Worm (Caenorhabditis elegans) whole organism, early embryonic: ENCODE measurements around the gene ssr-2.

Experiments used
- B0310.2 ChIP-seq: sonication (generic microtip); optimal IDR thresholded peaks from 2 replicates; lab custom pipeline; 2016; ENCODE audit warnings: mild to moderate bottlenecking, missing genetic modification characterization, missing compliant biosample characterization
- ama-1 ChIP-seq: fragments of 150-350 bp; optimal IDR thresholded peaks from 2 replicates; lab custom pipeline; 2014
- ets-7 ChIP-seq: sonication (generic microtip); optimal IDR thresholded peaks from 2 replicates; lab custom pipeline; 2016; ENCODE audit warnings: missing genotype, missing genetic modification characterization, missing compliant biosample characterization
- flt-1 ChIP-seq: fragments of 200-800 bp; sonication (Bioruptor generic); IDR thresholded peaks from 2 replicates; pipeline ENCODE4 v1.3.6; 2022; ENCODE audit warnings: missing genetic modification characterization, missing compliant biosample characterization
- hnd-1 ChIP-seq: sonication (generic microtip); optimal IDR thresholded peaks from 2 replicates; lab custom pipeline; 2016; ENCODE audit warnings: missing genetic modification characterization, missing compliant biosample characterization
- pes-1 ChIP-seq: fragments of 200-800 bp; sonication (Bioruptor generic); IDR thresholded peaks from 2 replicates; pipeline ENCODE4 v1.3.6; 2022; ENCODE audit warnings: missing genetic modification reagents, missing genetic modification characterization, missing compliant biosample characterization
- sea-1 ChIP-seq: fragments of 200-800 bp; sonication (Bioruptor generic); conservative IDR thresholded peaks from 2 replicates; pipeline ENCODE4 v1.3.6; 2022; ENCODE audit warnings: missing genetic modification characterization, missing compliant biosample characterization
- tra-4 ChIP-seq: sonication (generic microtip); optimal IDR thresholded peaks from 2 replicates; lab custom pipeline; 2017; ENCODE audit warnings: missing genetic modification characterization, missing compliant biosample characterization

DNA sequence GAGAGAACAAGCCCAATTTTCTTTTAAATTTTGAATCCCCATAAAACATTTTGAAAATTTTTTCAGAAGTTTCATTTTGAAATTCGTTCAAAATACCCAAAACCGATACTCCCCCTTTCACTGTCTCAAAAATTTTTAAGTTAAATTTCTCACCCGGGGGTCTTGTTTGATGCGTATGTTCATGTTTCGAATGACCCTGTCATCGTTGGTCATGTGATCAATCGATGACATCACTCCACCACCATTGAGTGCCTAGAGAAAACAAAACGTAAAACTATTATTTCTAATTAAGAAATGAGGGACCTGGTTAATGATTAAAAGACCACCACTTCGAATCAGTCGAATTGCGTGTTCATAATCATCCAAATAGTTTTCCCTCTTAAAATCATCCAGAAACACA lies 30.8 kb upstream of the ssr-2 start:
- TF ChIP-seq flt-1 (GFP tag; lab: Robert Waterston, UW) (no peak), tra-4 (tag; lab: Kevin White, UChicago) (no peak), ama-1 (lab: Kevin White, UChicago) (no peak), pes-1 (GFP tag; lab: Robert Waterston, UW) (no peak), sea-1 (no peak), hnd-1 (tag; lab: Kevin White, UChicago) (no peak), ets-7 (tag; lab: Kevin White, UChicago) (no peak), B0310.2 (tag; lab: Kevin White, UChicago) (no peak)
